Worm (Caenorhabditis elegans) whole organism, young adult: Measurements from ENCODE around the gene Y105C5A.12.
"Not testable (repeated sequence)": the region's sequence is repeated elsewhere in the genome, so short reads cannot be mapped to it uniquely, and the experiment has no call there.

Experiments used
- B0019.2 ChIP-seq: fragments of 200-800 bp; sonication (Bioruptor generic); conservative IDR thresholded peaks from 2 replicates; pipeline ENCODE4 v1.3.6; 2022; ENCODE audit warnings: missing genetic modification reagents, missing genetic modification characterization, missing compliant biosample characterization
- C06A6.2 ChIP-seq: fragments of 200-800 bp; sonication (Bioruptor generic); conservative IDR thresholded peaks from 2 replicates; pipeline ENCODE4 v1.3.6; 2022; ENCODE audit warnings: missing genetic modification characterization, missing compliant biosample characterization
- T07F8.4 ChIP-seq: sonication (generic microtip); optimal IDR thresholded peaks from 2 replicates; lab custom pipeline; 2016; ENCODE audit warnings: mild to moderate bottlenecking, missing genetic modification characterization, moderate library complexity, missing compliant biosample characterization
- akir-1 ChIP-seq: fragments of 200-800 bp; sonication (Bioruptor generic); optimal IDR thresholded peaks from 2 replicates; lab custom pipeline; 2018; ENCODE audit warnings: mild to moderate bottlenecking, missing genetic modification characterization, moderate library complexity, missing compliant biosample characterization
- ama-1 ChIP-seq, 3 experiments: fragments of 150-350 bp in 1 of 3; sonication (generic microtip) in 2 of 3; optimal IDR thresholded peaks; 2 replicates each; lab custom pipeline; 2014 to 2018; ENCODE audit warnings: missing biosample characterization in 2 of 3, missing genetic modification characterization in 2 of 3, missing genetic modification reagents in 2 of 3
- aptf-2 ChIP-seq: fragments of 200-800 bp; sonication (Bioruptor generic); conservative IDR thresholded peaks from 2 replicates; pipeline ENCODE4 v1.3.6; 2022; ENCODE audit warnings: missing genetic modification reagents, missing genetic modification characterization, missing compliant biosample characterization
- attf-6 ChIP-seq: fragments of 200-800 bp; sonication (Bioruptor generic); IDR thresholded peaks from 2 replicates; pipeline ENCODE4 v1.3.6; 2022; ENCODE audit warnings: missing genetic modification reagents, missing genetic modification characterization, missing compliant biosample characterization
- cebp-2 ChIP-seq: fragments of 200-800 bp; sonication (Bioruptor generic); IDR thresholded peaks from 2 replicates; pipeline ENCODE4 v1.3.6; 2022; ENCODE audit warnings: missing genetic modification characterization, missing compliant biosample characterization
- ceh-40 ChIP-seq: fragments of 200-800 bp; sonication (Bioruptor generic); IDR thresholded peaks from 2 replicates; pipeline ENCODE4 v1.3.6; 2022; ENCODE audit warnings: missing genetic modification characterization, missing compliant biosample characterization
- hlh-12 ChIP-seq: sonication (generic microtip); optimal IDR thresholded peaks from 2 replicates; lab custom pipeline; 2016; ENCODE audit warnings: missing genetic modification characterization, missing compliant biosample characterization
- hmg-1.2 ChIP-seq: fragments of 200-800 bp; sonication (Bioruptor generic); IDR thresholded peaks from 2 replicates; pipeline ENCODE4 v1.3.6; 2022; ENCODE audit warnings: missing genetic modification reagents, missing genetic modification characterization, missing compliant biosample characterization
- lag-1 ChIP-seq: fragments of 200-800 bp; sonication (Bioruptor generic); IDR thresholded peaks from 2 replicates; pipeline ENCODE4 v1.3.6; 2022; ENCODE audit warnings: missing genetic modification reagents, missing genetic modification characterization, missing compliant biosample characterization
- let-526 ChIP-seq: fragments of 200-800 bp; sonication (Bioruptor generic); IDR thresholded peaks from 2 replicates; pipeline ENCODE4 v1.3.6; 2022; ENCODE audit warnings: missing genetic modification reagents, missing genetic modification characterization, missing compliant biosample characterization
- lin-54 ChIP-seq: fragments of 200-800 bp; sonication (Bioruptor generic); optimal IDR thresholded peaks from 2 replicates; lab custom pipeline; 2018; ENCODE audit warnings: mild to moderate bottlenecking, missing genetic modification characterization, missing compliant biosample characterization
- lsl-1 ChIP-seq: fragments of 200-800 bp; sonication (Bioruptor generic); optimal IDR thresholded peaks from 2 replicates; lab custom pipeline; 2018; ENCODE audit warnings: mild to moderate bottlenecking, missing genetic modification characterization, moderate library complexity, missing compliant biosample characterization
- mxl-1 ChIP-seq: sonication (generic microtip); optimal IDR thresholded peaks from 2 replicates; lab custom pipeline; 2016; ENCODE audit warnings: missing genetic modification characterization, missing compliant biosample characterization
- nfya-1 ChIP-seq: sonication (generic microtip); optimal IDR thresholded peaks from 2 replicates; lab custom pipeline; 2017; ENCODE audit warnings: antibody characterized with exemption, missing compliant biosample characterization, missing genetic modification characterization, borderline replicate concordance; ENCODE audit not compliant: insufficient read depth
- nfyb-1 ChIP-seq: fragments of 200-800 bp; sonication (Bioruptor generic); IDR thresholded peaks from 2 replicates; pipeline ENCODE4 v1.3.6; 2022; ENCODE audit warnings: missing genetic modification reagents, missing genetic modification characterization, missing compliant biosample characterization
- nhr-27 ChIP-seq: fragments of 200-800 bp; sonication (Bioruptor generic); optimal IDR thresholded peaks from 2 replicates; lab custom pipeline; 2018; ENCODE audit warnings: mild to moderate bottlenecking, missing genetic modification characterization, moderate library complexity, missing compliant biosample characterization
- pha-4 ChIP-seq: fragments of 150-350 bp; sonication (generic microtip); optimal IDR thresholded peaks from 2 replicates; lab custom pipeline; 2014; ENCODE audit warnings: missing biosample characterization, missing genetic modification reagents, missing genetic modification characterization
- rcor-1 ChIP-seq: fragments of 200-800 bp; sonication (Bioruptor generic); IDR thresholded peaks from 2 replicates; pipeline ENCODE4 v1.3.6; 2022; ENCODE audit warnings: missing genetic modification reagents, missing genetic modification characterization, missing compliant biosample characterization
- repo-1 ChIP-seq: sonication (generic microtip); optimal IDR thresholded peaks from 2 replicates; lab custom pipeline; 2017; ENCODE audit warnings: mild to moderate bottlenecking, missing genetic modification characterization, missing compliant biosample characterization
- snpc-4 ChIP-seq, 5 experiments: fragments of 150-350 bp in 1 of 5; sonication (generic microtip) in 4 of 5; optimal IDR thresholded peaks; 2 replicates each; lab custom pipeline; 2014 to 2018; ENCODE audit warnings: missing genetic modification characterization in 5 of 5, missing biosample characterization in 3 of 5, antibody characterized with exemption in 2 of 5, mild to moderate bottlenecking in 2 of 5, missing compliant biosample characterization in 2 of 5, missing genotype in 2 of 5, moderate library complexity in 2 of 5, missing genetic modification reagents in 1 of 5
- xnd-1 ChIP-seq: sonication (generic microtip); optimal IDR thresholded peaks from 2 replicates; lab custom pipeline; 2016; ENCODE audit warnings: missing genotype, missing genetic modification reagents, missing genetic modification characterization, missing compliant biosample characterization
- ztf-25 ChIP-seq: fragments of 200-800 bp; sonication (Bioruptor generic); IDR thresholded peaks from 2 replicates; pipeline ENCODE4 v1.3.6; 2022; ENCODE audit warnings: missing genetic modification reagents, missing genetic modification characterization, missing compliant biosample characterization
- ztf-3 ChIP-seq: fragments of 200-800 bp; sonication (Bioruptor generic); optimal IDR thresholded peaks from 2 replicates; lab custom pipeline; 2018; ENCODE audit warnings: mild to moderate bottlenecking, missing genetic modification characterization, missing compliant biosample characterization
- ztf-6 ChIP-seq: fragments of 200-800 bp; sonication (Bioruptor generic); IDR thresholded peaks from 2 replicates; pipeline ENCODE4 v1.3.6; 2022; ENCODE audit warnings: missing genetic modification reagents, missing genetic modification characterization, missing compliant biosample characterization

Gene Y105C5A.12

DNA sequence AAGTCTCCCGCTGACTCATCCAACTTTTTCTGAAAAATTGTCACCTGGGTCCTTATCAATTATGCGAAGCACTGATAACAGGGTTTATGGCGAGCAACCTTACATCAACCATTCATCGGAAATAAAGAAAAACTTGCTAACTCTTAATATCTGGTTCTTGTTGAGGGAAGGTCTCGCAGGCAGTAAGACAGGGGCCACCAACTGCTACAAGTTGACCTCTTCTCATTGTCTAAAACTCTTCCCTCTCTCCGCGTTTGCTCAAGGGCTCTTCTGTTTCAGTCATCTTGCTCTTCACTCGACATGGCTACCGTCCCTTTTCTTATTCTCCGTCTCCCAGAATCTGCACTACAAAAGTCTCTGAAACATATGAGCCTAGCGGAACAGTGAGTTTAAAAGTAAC is 6.1 kb downstream of the Y105C5A.12 start, which contains the start of gene Y105C5A.10:
TSS of gene Y105C5A.10 (plus strand) at position 301 of the 400 bp plus-strand sequence.
- TF ChIP-seq akir-1; xnd-1 (tag; lab: Kevin White, UChicago); nhr-27 (tag; lab: Kevin White, UChicago): not testable (repeated sequence)
- TF ChIP-seq, all 124 proteins: peak for 0; not testable (repeated sequence) for 124

DNA sequence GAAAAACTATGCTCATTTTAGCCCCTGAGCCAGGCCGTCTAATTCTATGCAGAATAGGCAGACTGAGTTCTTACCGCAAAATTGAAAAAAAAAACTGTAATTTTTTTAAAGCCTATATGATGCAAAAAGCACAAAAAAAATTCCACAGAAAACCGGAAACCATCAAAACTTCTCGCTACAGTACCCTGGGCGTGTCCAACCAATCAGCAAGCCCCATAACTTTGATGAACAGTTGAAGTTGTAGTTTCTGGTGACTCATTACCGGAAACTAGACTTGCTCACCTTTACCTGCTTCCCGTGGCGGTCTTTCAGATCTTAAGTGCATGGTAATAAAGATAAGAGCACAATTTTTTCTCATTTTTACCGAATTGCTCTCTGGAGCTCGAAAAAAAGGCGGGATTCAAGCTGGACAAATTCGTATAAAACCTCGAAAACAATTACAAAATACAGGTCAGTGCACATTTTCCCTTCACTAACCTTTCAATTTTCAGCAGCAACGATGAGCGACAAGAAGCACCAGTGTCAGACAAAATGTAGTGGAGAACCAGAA is 7.3 kb downstream of the Y105C5A.12 start, which contains the start of gene Y105C5A.1274:
TSS of gene Y105C5A.1274 (plus strand) at position 500 of the 550 bp plus-strand sequence.
- TF ChIP-seq nfyb-1 (GFP tag; lab: Robert Waterston, UW): peak; percentile 92

- TF ChIP-seq aptf-2 (GFP tag; lab: Robert Waterston, UW): no peak
- no peak for TF ChIP-seq rcor-1 (GFP tag; lab: Robert Waterston, UW)
- TF ChIP-seq T07F8.4: no peak
- TF ChIP-seq lsl-1: no peak
These were observed 10.4 kb downstream of the Y105C5A.12 start, which contains the start of gene Y105C5A.9 for ce11 chrIV:15631217-15631616. Y105C5A.9 (plus strand) TSS chrIV:15631517.

- TF ChIP-seq lin-54 (GFP tag; lab: Kevin White, UChicago) (no peak), ztf-25 (GFP tag; lab: Robert Waterston, UW) (no peak), repo-1 (tag; lab: Kevin White, UChicago) (no peak), mxl-1 (no peak), hlh-12 (no peak), let-526 (GFP tag; lab: Robert Waterston, UW) (no peak), hmg-1.2 (GFP tag; lab: Robert Waterston, UW) (no peak), B0019.2 (no peak), snpc-4 (GFP tag; optimal IDR thresholded peaks at IDR 0.05; lab: Kevin White, UChicago) (no peak), snpc-4 (tag; optimal IDR thresholded peaks at IDR 0.05; lab: Kevin White, UChicago) (no peak)
These were observed 23.9 kb downstream of the Y105C5A.12 start for ce11 chrIV:15617667-15618066.

DNA sequence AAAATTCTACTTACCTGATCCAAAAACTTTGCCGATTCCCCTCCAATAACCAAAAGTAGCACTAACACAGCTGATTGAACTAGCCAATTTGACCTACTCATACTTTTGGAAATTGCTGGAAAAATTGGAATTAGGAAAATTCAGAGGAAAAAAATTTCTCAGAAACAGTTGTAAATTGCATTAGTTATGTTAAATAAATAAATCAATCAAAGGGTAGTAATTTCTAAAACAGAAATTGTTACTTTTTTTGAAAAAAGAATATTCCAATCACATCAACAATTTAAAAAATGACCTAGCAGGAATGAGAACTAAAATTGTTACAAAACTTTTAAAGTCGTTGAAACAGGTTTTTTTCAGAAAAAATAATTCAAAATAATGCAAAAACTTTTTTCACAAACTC is 24.6 kb downstream of the Y105C5A.12 start, which contains the start of gene Y105C5A.8:
TSS of gene Y105C5A.8 (minus strand) at position 101 of the 400 bp plus-strand sequence.
- no peak for TF ChIP-seq ztf-3
- no peak for TF ChIP-seq cebp-2 (GFP tag; lab: Robert Waterston, UW)
- TF ChIP-seq nfya-1: no peak
- no peak for TF ChIP-seq ama-1 (optimal IDR thresholded peaks at IDR 0.05; lab: Kevin White, UChicago)
- no peak for TF ChIP-seq ama-1 (GFP tag; optimal IDR thresholded peaks at IDR 0.05; lab: Kevin White, UChicago)
- no peak for TF ChIP-seq C06A6.2 (GFP tag; lab: Robert Waterston, UW)
- no peak for TF ChIP-seq lag-1
- no peak for TF ChIP-seq ceh-40 (GFP tag; lab: Robert Waterston, UW)
- TF ChIP-seq ztf-6: no peak

DNA sequence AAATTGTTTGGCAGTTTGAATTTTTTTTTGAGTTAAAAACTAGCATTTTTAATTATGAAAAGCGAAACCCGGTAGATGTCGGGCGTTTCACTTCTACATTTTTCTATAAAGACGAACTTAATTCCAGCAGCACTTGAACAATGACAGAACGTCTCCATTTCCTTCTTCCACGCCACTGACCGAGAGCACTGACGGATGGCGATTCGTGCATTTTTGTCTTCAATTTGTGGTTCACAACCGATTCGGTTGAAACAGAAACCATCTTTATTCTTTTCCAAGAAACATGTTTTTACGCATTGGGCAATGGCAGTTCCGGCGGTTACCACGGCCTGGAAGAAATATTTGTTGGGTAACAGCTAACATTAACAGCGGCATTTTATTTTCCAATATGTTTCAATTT is 28.5 kb downstream of the Y105C5A.12 start:
- TF ChIP-seq snpc-4 (GFP tag; optimal IDR thresholded peaks at IDR 0.05; lab: Kevin White, UChicago): no peak
- TF ChIP-seq snpc-4 (tag; optimal IDR thresholded peaks at IDR 0.05; lab: Kevin White, UChicago): peak in 3 of 4 experiments; percentile 34 to 62 (median 61)
- no peak for TF ChIP-seq pha-4 (tag; lab: Kevin White, UChicago)
- peak; percentile 62; the same call in 1 of the 2 replicates for TF ChIP-seq attf-6 (GFP tag; lab: Robert Waterston, UW)
- TF ChIP-seq, all 124 proteins: peak for 2
